Worm (Caenorhabditis elegans): ENCODE data around the gene dmsr-8.

ce11 chrV:10468190-10468589, 46.0 kb downstream of the dmsr-8 start, which contains the start of gene egl-9:
- TF ChIP-seq med-1 (GFP tag; optimal IDR thresholded peaks at IDR 0.05; ENCODE audit: insufficient read depth) (no peak), flt-1 (GFP tag; IDR thresholded peaks at IDR 0.05) (no peak), klf-2 (GFP tag; conservative IDR thresholded peaks at IDR 0.05) (no peak), ref-1 (GFP tag; conservative IDR thresholded peaks at IDR 0.05) (no peak), cog-1 (tag; optimal IDR thresholded peaks at IDR 0.05) (no peak), ztf-29 (GFP tag; IDR thresholded peaks at IDR 0.05) (no peak), tab-1 (GFP tag; IDR thresholded peaks at IDR 0.05) (no peak)

Data from whole organism, midembryonic.